Fruit fly (Drosophila melanogaster): Measurements from ENCODE around the gene sr.

Gene sr

dm6 chr3R:18058401-18058800 lies 32.2 kb upstream of the sr start:
- TF ChIP-seq Gug (GFP tag; IDR thresholded peaks at IDR 0.05) (no peak), dsx (GFP tag; optimal IDR thresholded peaks at IDR 0.05; ENCODE audit: poor library complexity, severe bottlenecking) (no peak), Eip75B (GFP tag; optimal IDR thresholded peaks at IDR 0.05) (peak; percentile 1), CG32006 (GFP tag; optimal IDR thresholded peaks at IDR 0.05) (no peak), CG16779 (tag; optimal IDR thresholded peaks at IDR 0.05) (no peak), CG8319 (GFP tag; optimal IDR thresholded peaks at IDR 0.05) (no peak), CG8119 (GFP tag; IDR thresholded peaks at IDR 0.05) (no peak), CG6792 (GFP tag; optimal IDR thresholded peaks at IDR 0.05) (no peak), CG3919 (GFP tag; optimal IDR thresholded peaks at IDR 0.05) (peak; percentile 11), net (GFP tag; optimal IDR thresholded peaks at IDR 0.05) (no peak), CG6276 (GFP tag; optimal IDR thresholded peaks at IDR 0.05) (peak; percentile 54), eg (GFP tag; IDR thresholded peaks at IDR 0.05) (0 out of 3 replicates have a peak, but pooled peaks have one; percentile 28), CG6808 (GFP tag; optimal IDR thresholded peaks at IDR 0.05) (no peak), CG1621 (tag; optimal IDR thresholded peaks at IDR 0.05) (no peak), CG15336 (GFP tag; IDR thresholded peaks at IDR 0.05) (0 out of 2 replicates have a peak, but pooled peaks have one; percentile 8), CG6163 (GFP tag; IDR thresholded peaks at IDR 0.05) (peak; percentile 57; the same call in 2 of the 3 replicates), CG4318 (GFP tag; optimal IDR thresholded peaks at IDR 0.05) (no peak), Sox102F (GFP tag; optimal IDR thresholded peaks at IDR 0.05) (no peak), CG31627 (GFP tag; optimal IDR thresholded peaks at IDR 0.05) (no peak), Hr38 (GFP tag; optimal IDR thresholded peaks at IDR 0.05) (no peak), spab (GFP tag; optimal IDR thresholded peaks at IDR 0.05) (no peak)

- TF ChIP-seq Hr39 (GFP tag; optimal IDR thresholded peaks at IDR 0.05) = no peak
- TF ChIP-seq CG15336 (GFP tag; IDR thresholded peaks at IDR 0.05) = 0 out of 2 replicates have a peak, but pooled peaks have one; percentile 23
- TF ChIP-seq CG8119 (GFP tag; IDR thresholded peaks at IDR 0.05) = peak; percentile 36; the same call in 1 of the 3 replicates
- TF ChIP-seq eg (GFP tag; IDR thresholded peaks at IDR 0.05) = 0 out of 3 replicates have a peak, but pooled peaks have one; percentile 8
These were observed 30.1 kb upstream of the sr start for dm6 chr3R:18060551-18060950.

dm6 chr3R:18063168-18063792 lies 27.3 kb upstream of the sr start:
- TF ChIP-seq CG3032 (tag; optimal IDR thresholded peaks at IDR 0.05) = no peak
- TF ChIP-seq Sox15 (GFP tag; optimal IDR thresholded peaks at IDR 0.05) = no peak

dm6 chr3R:18064369-18064768 lies 26.2 kb upstream of the sr start:
- TF ChIP-seq Eip78C (GFP tag) (peak; percentile 52), CG10631 (GFP tag; optimal IDR thresholded peaks at IDR 0.05) (peak; percentile 11), Eip75B (GFP tag; optimal IDR thresholded peaks at IDR 0.05) (no peak), dsx (GFP tag; optimal IDR thresholded peaks at IDR 0.05; ENCODE audit: poor library complexity, severe bottlenecking) (no peak), CG32006 (GFP tag; optimal IDR thresholded peaks at IDR 0.05) (peak; percentile 11), cyc (GFP tag; optimal IDR thresholded peaks at IDR 0.05) (no peak), salr (GFP tag; optimal IDR thresholded peaks at IDR 0.05) (no peak), Ets96B (tag; optimal IDR thresholded peaks at IDR 0.05) (peak; percentile 6), acj6 (GFP tag; optimal IDR thresholded peaks at IDR 0.05) (no peak), CG10669 (GFP tag; optimal IDR thresholded peaks at IDR 0.05) (no peak)

- TF ChIP-seq CG6276 (GFP tag; optimal IDR thresholded peaks at IDR 0.05) (no peak), CG10669 (GFP tag; optimal IDR thresholded peaks at IDR 0.05) (no peak), eg (GFP tag; IDR thresholded peaks at IDR 0.05) (no peak), CG31627 (GFP tag; optimal IDR thresholded peaks at IDR 0.05) (no peak), ss (GFP tag; optimal IDR thresholded peaks at IDR 0.05) (no peak), CG3919 (GFP tag; optimal IDR thresholded peaks at IDR 0.05) (no peak), CG8632 (GFP tag; optimal IDR thresholded peaks at IDR 0.05) (no peak), lz (GFP tag; optimal IDR thresholded peaks at IDR 0.05) (peak; percentile 25), Eip93F (GFP tag; optimal IDR thresholded peaks at IDR 0.05) (no peak), Met (GFP tag; optimal IDR thresholded peaks at IDR 0.05) (peak; percentile 31), dac (GFP tag; optimal IDR thresholded peaks at IDR 0.05) (no peak), CG6792 (GFP tag; optimal IDR thresholded peaks at IDR 0.05) (no peak), Eip75B (GFP tag; optimal IDR thresholded peaks at IDR 0.05) (peak; percentile 26), achi (GFP tag; optimal IDR thresholded peaks at IDR 0.05) (peak; percentile 17), CG11902 (GFP tag; optimal IDR thresholded peaks at IDR 0.05) (no peak), net (GFP tag; optimal IDR thresholded peaks at IDR 0.05) (no peak), CG9139 (GFP tag; optimal IDR thresholded peaks at IDR 0.05) (no peak), CG11294 (GFP tag; IDR thresholded peaks at IDR 0.05) (no peak), acj6 (GFP tag; optimal IDR thresholded peaks at IDR 0.05) (peak; percentile 43), CG6808 (GFP tag; optimal IDR thresholded peaks at IDR 0.05) (no peak), cyc (GFP tag; optimal IDR thresholded peaks at IDR 0.05) (no peak), CG4318 (GFP tag; optimal IDR thresholded peaks at IDR 0.05) (no peak), Smox (GFP tag; optimal IDR thresholded peaks at IDR 0.05) (peak; percentile 23)
These were observed 22.7 kb upstream of the sr start for dm6 chr3R:18067930-18068329.

Data from whole organism, prepupa.